Fruit fly (Drosophila melanogaster) S2 (cell line): Measurements from ENCODE around the gene Ag5r2.

Experiments used
- CG8478 ChIP-seq: fragments of >200 bp; optimal IDR thresholded peaks from 2 replicates; lab custom pipeline; 2018
- CTCF ChIP-seq, 2 experiments: fragments of >200 bp; optimal IDR thresholded peaks; 2 replicates each; lab custom pipeline; 2018

The Ag5r2 gene

dm6 chrX:14784002-14784568, at the start of gene Ag5r2:
Ag5r2 (minus strand) TSS chrX:14784052.
- TF ChIP-seq CG8478: no peak
- no peak for TF ChIP-seq CTCF (optimal IDR thresholded peaks at IDR 0.05; lab: Kevin White, UChicago)

dm6 chrX:14832562-14833303, 48.9 kb upstream of the Ag5r2 start, which contains the start of gene CG14411:
CG14411 (plus strand) TSS chrX:14832647.
- TF ChIP-seq CG8478: no peak
- TF ChIP-seq CTCF (optimal IDR thresholded peaks at IDR 0.05; lab: Kevin White, UChicago): no peak

- no peak for TF ChIP-seq CTCF (optimal IDR thresholded peaks at IDR 0.05; lab: Kevin White, UChicago)
- TF ChIP-seq CG8478: no peak
These were observed 48.1 kb upstream of the Ag5r2 start, which contains the start of gene CG14408 for dm6 chrX:14831713-14832561. CG14408 (minus strand) TSS chrX:14832033.

- no peak for TF ChIP-seq CTCF (optimal IDR thresholded peaks at IDR 0.05; lab: Kevin White, UChicago)
- TF ChIP-seq CG8478: no peak
These were observed 43.8 kb upstream of the Ag5r2 start for dm6 chrX:14827643-14828042.

- TF ChIP-seq CG8478 (no peak), CTCF (optimal IDR thresholded peaks at IDR 0.05; lab: Kevin White, UChicago) (no peak)
These were observed 42.2 kb upstream of the Ag5r2 start, which contains the start of gene rut for dm6 chrX:14825922-14826617. rut (minus strand) TSS chrX:14826073.

- TF ChIP-seq CTCF (optimal IDR thresholded peaks at IDR 0.05; lab: Kevin White, UChicago) (no peak), CG8478 (no peak)
These were observed 41.6 kb upstream of the Ag5r2 start for dm6 chrX:14825470-14825787.

- TF ChIP-seq CTCF (optimal IDR thresholded peaks at IDR 0.05; lab: Kevin White, UChicago): no peak
- no peak for TF ChIP-seq CG8478
These were observed 41.0 kb upstream of the Ag5r2 start for dm6 chrX:14824690-14825469.

dm6 chrX:14812239-14812638, 28.4 kb upstream of the Ag5r2 start:
- TF ChIP-seq CTCF (optimal IDR thresholded peaks at IDR 0.05; lab: Kevin White, UChicago): no peak
- no peak for TF ChIP-seq CG8478

dm6 chrX:14810433-14810832, 26.6 kb upstream of the Ag5r2 start:
- no peak for TF ChIP-seq CG8478

dm6 chrX:14805646-14806045, 21.8 kb upstream of the Ag5r2 start:
- no peak for TF ChIP-seq CG8478
- no peak for TF ChIP-seq CTCF (optimal IDR thresholded peaks at IDR 0.05; lab: Kevin White, UChicago)

- TF ChIP-seq CTCF (optimal IDR thresholded peaks at IDR 0.05; lab: Kevin White, UChicago) (no peak), CG8478 (no peak)
These were observed 18.8 kb upstream of the Ag5r2 start for dm6 chrX:14802611-14803110.

dm6 chrX:14786451-14786850, 2.6 kb upstream of the Ag5r2 start, which contains the start of gene Ag5r:
Ag5r (minus strand) TSS chrX:14786551.
- no peak for TF ChIP-seq CG8478
- TF ChIP-seq CTCF (optimal IDR thresholded peaks at IDR 0.05; lab: Kevin White, UChicago): no peak

dm6 chrX:14776474-14776873, 7.4 kb downstream of the Ag5r2 start, which contains the start of gene CG5347:
CG5347 (plus strand) TSS chrX:14776774.
- no peak for TF ChIP-seq CTCF (optimal IDR thresholded peaks at IDR 0.05; lab: Kevin White, UChicago)
- no peak for TF ChIP-seq CG8478

- TF ChIP-seq CG8478 (no peak), CTCF (optimal IDR thresholded peaks at IDR 0.05; lab: Kevin White, UChicago) (no peak)
These were observed 8.8 kb downstream of the Ag5r2 start, which contains the start of gene CG5334 for dm6 chrX:14775008-14775407. CG5334 (plus strand) TSS chrX:14775308.
